Worm (Caenorhabditis elegans): ENCODE results near the gene clec-146.
A peak's percentile ranks its signal among the peaks of the same experiment; 100 is the strongest.

The clec-146 gene

DNA sequence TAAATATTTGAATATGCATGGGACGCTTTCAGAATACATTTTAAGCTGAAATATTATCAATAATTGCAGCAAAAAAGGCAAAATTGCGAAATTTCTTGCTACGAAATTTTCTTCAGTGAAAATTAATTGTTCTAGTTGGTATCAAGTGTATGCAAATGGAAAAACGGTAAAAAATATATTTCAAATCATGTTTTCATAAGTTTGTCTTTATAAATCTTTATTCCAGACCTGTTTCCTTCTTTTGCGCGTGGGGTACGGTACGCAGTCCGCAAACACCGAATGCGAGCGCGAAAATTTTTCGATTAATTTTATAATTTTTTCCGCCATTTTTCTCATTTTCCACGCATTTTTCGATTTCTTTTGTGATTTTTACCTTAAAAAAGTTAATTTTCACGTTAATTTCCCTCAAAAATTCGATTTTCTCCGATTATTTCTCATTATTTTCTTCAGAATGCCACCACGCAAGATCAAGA lies 3.0 kb upstream of the clec-146 start, which contains the start of the genes fbxc-23 and csc-1:
TSS of gene fbxc-23 (minus strand) at position 51 of the 473 bp plus-strand sequence.
TSS of gene csc-1 (plus strand) at position 451 of the 473 bp plus-strand sequence.
- TF ChIP-seq ztf-18 (tag; optimal IDR thresholded peaks at IDR 0.05) (no peak), hmg-1.2 (GFP tag; IDR thresholded peaks at IDR 0.05) (peak; percentile 49; the same call in 1 of the 2 replicates), F49E8.2 (tag; optimal IDR thresholded peaks at IDR 0.05; ENCODE audit: insufficient read depth) (peak; percentile 62), aptf-3 (GFP tag; IDR thresholded peaks at IDR 0.05) (no peak), pbrm-1 (GFP tag; IDR thresholded peaks at IDR 0.05) (0 out of 2 replicates have a peak, but pooled peaks have one; percentile 10), snpc-1.1 (tag; optimal IDR thresholded peaks at IDR 0.05; ENCODE audit: insufficient read depth) (peak; percentile 65), madf-6 (GFP tag; IDR thresholded peaks at IDR 0.05) (peak; percentile 100), cebp-2 (GFP tag; IDR thresholded peaks at IDR 0.05) (no peak), F57A8.1 (GFP tag; optimal IDR thresholded peaks at IDR 0.05) (no peak), C17E4.6 (GFP tag; IDR thresholded peaks at IDR 0.05) (0 out of 2 replicates have a peak, but pooled peaks have one; percentile 8), nfya-1 (tag; optimal IDR thresholded peaks at IDR 0.05; ENCODE audit: borderline replicate concordance, insufficient read depth) (no peak), lin-26 (GFP tag; IDR thresholded peaks at IDR 0.05) (no peak), B0336.3 (GFP tag; IDR thresholded peaks at IDR 0.05) (no peak), tlf-1 (GFP tag; optimal IDR thresholded peaks at IDR 0.05) (peak; percentile 41), snpc-4 (GFP tag; optimal IDR thresholded peaks at IDR 0.05) (no peak), snpc-4 (tag; optimal IDR thresholded peaks at IDR 0.05) (peak in 3 of 4 experiments; percentile 15 to 76 (median 53)), lin-35 (GFP tag; optimal IDR thresholded peaks at IDR 0.05) (peak in 2 of 3 experiments; percentile 77 to 78), hlh-12 (tag; optimal IDR thresholded peaks at IDR 0.05) (no peak), B0019.2 (GFP tag; conservative IDR thresholded peaks at IDR 0.05) (peak; percentile 47; the same call in 1 of the 2 replicates), C06A6.2 (GFP tag; conservative IDR thresholded peaks at IDR 0.05) (no peak), ceh-40 (GFP tag; IDR thresholded peaks at IDR 0.05) (no peak), efl-1 (GFP tag; optimal IDR thresholded peaks at IDR 0.05) (peak; percentile 96), ZK185.1 (tag; optimal IDR thresholded peaks at IDR 0.05; ENCODE audit: poor library complexity, severe bottlenecking) (no peak), dox-1 (GFP tag; IDR thresholded peaks at IDR 0.05) (peak; percentile 67), ceh-79 (tag; optimal IDR thresholded peaks at IDR 0.05) (no peak), snpc-3.4 (tag; optimal IDR thresholded peaks at IDR 0.05) (peak; percentile 75), ceh-100 (GFP tag; IDR thresholded peaks at IDR 0.05) (no peak), egrh-3 (GFP tag; IDR thresholded peaks at IDR 0.05) (no peak), gei-17 (GFP tag; optimal IDR thresholded peaks at IDR 0.05) (no peak), madf-8 (GFP tag; conservative IDR thresholded peaks at IDR 0.05) (peak; percentile 99), F57C9.4 (tag; optimal IDR thresholded peaks at IDR 0.05) (no peak), dpl-1 (GFP tag; optimal IDR thresholded peaks at IDR 0.05) (peak; percentile 88), dpff-1 (tag; optimal IDR thresholded peaks at IDR 0.05) (no peak), D2030.7 (GFP tag; IDR thresholded peaks at IDR 0.05) (peak; percentile 82), akir-1 (GFP tag; optimal IDR thresholded peaks at IDR 0.05) (no peak), F33H1.4 (GFP tag; IDR thresholded peaks at IDR 0.05) (peak; percentile 74), him-1 (tag; optimal IDR thresholded peaks at IDR 0.05) (no peak), K12H6.12 (tag; optimal IDR thresholded peaks at IDR 0.05) (no peak), somi-1 (GFP tag; optimal IDR thresholded peaks at IDR 0.05) (no peak), ztf-3 (GFP tag; optimal IDR thresholded peaks at IDR 0.05) (no peak), ceh-91 (GFP tag; IDR thresholded peaks at IDR 0.05) (peak; percentile 91), mxl-1 (tag; optimal IDR thresholded peaks at IDR 0.05) (no peak), lin-54 (GFP tag; optimal IDR thresholded peaks at IDR 0.05) (peak; percentile 80), hsf-1 (GFP tag; IDR thresholded peaks at IDR 0.05) (0 out of 2 replicates have a peak, but pooled peaks have one; percentile 41), mcd-1 (GFP tag; IDR thresholded peaks at IDR 0.05) (peak; percentile 30; the same call in 1 of the 2 replicates), ceh-27 (GFP tag; optimal IDR thresholded peaks at IDR 0.05) (no peak), cebp-1 (GFP tag; IDR thresholded peaks at IDR 0.05) (no peak), cebp-1 (tag; optimal IDR thresholded peaks at IDR 0.05) (peak; percentile 34)
